Worm (Caenorhabditis elegans): ENCODE measurements around the gene nstp-7.

nstp-7 gene

DNA sequence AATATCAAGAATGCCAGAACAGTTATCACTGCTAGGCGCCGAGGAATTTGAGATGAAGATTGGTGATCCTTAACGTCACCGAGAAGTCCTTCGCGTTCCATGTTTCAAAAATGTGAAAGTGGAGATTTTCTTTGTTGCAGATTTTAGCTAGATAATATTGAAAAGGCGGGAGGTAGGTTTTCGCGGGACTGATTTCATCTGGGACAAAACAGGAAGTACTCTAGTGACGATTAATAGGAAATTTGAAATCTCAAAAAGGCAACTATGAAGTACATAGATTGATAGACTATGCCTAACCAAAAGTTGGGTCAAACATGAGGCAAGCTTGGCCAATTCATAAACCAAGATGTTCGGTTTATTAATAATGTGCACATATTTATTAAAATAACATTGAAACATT, 28.6 kb upstream of the nstp-7 start, which contains the start of gene C14C6.8:
TSS of gene C14C6.8 (minus strand) at position 101 of the 400 bp plus-strand sequence.
- no peak for TF ChIP-seq gmeb-1 (tag; optimal IDR thresholded peaks at IDR 0.05)

DNA sequence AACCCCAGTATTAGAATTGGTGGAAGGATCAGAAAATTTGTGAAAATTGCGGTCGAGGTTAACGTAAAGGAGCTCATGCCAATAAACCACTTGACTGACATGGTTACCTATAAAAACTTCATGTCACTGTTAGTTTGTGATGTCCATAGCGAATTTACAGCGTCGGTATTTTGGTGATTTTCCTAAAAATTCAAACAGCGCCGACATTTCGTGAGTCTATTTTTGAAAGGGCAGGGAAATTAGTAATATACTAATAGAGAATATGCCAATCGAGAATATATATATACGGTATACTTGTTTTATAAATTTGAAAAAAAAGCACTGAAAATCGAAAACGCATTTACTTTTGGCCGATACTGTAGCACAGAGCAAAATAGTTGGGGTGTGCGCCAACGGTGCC, 25.7 kb upstream of the nstp-7 start, which contains the start of gene srx-8:
TSS of gene srx-8 (minus strand) at position 101 of the 400 bp plus-strand sequence.
- TF ChIP-seq zag-1 (tag; optimal IDR thresholded peaks at IDR 0.05) (no peak), gmeb-1 (tag; optimal IDR thresholded peaks at IDR 0.05) (no peak), F13H6.1 (tag; optimal IDR thresholded peaks at IDR 0.05) (no peak), C34F6.9 (tag; optimal IDR thresholded peaks at IDR 0.05) (no peak), nhr-23 (tag; optimal IDR thresholded peaks at IDR 0.05) (no peak), crh-2 (tag; optimal IDR thresholded peaks at IDR 0.05) (no peak), sma-3 (GFP tag; optimal IDR thresholded peaks at IDR 0.05) (no peak), blmp-1 (tag; optimal IDR thresholded peaks at IDR 0.05; ENCODE audit: insufficient read depth) (no peak), mbf-1 (tag; optimal IDR thresholded peaks at IDR 0.05) (no peak)

ce11 chrV:559940-560339, 21.8 kb upstream of the nstp-7 start, which contains the start of gene srx-7:
TSS of gene srx-7 (plus strand) at chrV:560195.
- TF ChIP-seq lin-13 (GFP tag; optimal IDR thresholded peaks at IDR 0.05), result no peak
- TF ChIP-seq nhr-10 (tag; optimal IDR thresholded peaks at IDR 0.05), result no peak
- no peak for TF ChIP-seq skn-1 (tag; optimal IDR thresholded peaks at IDR 0.05)
- TF ChIP-seq elt-3 (tag; optimal IDR thresholded peaks at IDR 0.05), result no peak
- TF ChIP-seq nhr-25 (tag; optimal IDR thresholded peaks at IDR 0.05), result no peak
- TF ChIP-seq ama-1 (optimal IDR thresholded peaks at IDR 0.05), result no peak
- no peak for TF ChIP-seq nhr-6 (tag; optimal IDR thresholded peaks at IDR 0.05)
- TF ChIP-seq F13H6.1 (tag; optimal IDR thresholded peaks at IDR 0.05), result no peak

ce11 chrV:562834-563233, 18.9 kb upstream of the nstp-7 start, which contains the start of gene C14C6.2:
TSS of gene C14C6.2 (plus strand) at chrV:563134.
- TF ChIP-seq ztf-11 (tag; optimal IDR thresholded peaks at IDR 0.05) (no peak), fos-1 (tag; optimal IDR thresholded peaks at IDR 0.05) (no peak), ztf-4 (tag; optimal IDR thresholded peaks at IDR 0.05) (no peak), nhr-77 (tag; optimal IDR thresholded peaks at IDR 0.05) (no peak), mdl-1 (tag; optimal IDR thresholded peaks at IDR 0.05) (no peak), lin-39 (tag; optimal IDR thresholded peaks at IDR 0.05) (no peak), nhr-21 (tag; optimal IDR thresholded peaks at IDR 0.05) (no peak), ama-1 (optimal IDR thresholded peaks at IDR 0.05) (no peak), mab-5 (tag; optimal IDR thresholded peaks at IDR 0.05) (no peak), unc-39 (tag; optimal IDR thresholded peaks at IDR 0.05) (no peak)

- no peak for TF ChIP-seq skn-1 (tag; optimal IDR thresholded peaks at IDR 0.05)
- no peak for TF ChIP-seq ztf-1 (GFP tag; conservative IDR thresholded peaks at IDR 0.05)
- no peak for TF ChIP-seq F13H6.1 (tag; optimal IDR thresholded peaks at IDR 0.05)
- no peak for TF ChIP-seq nhr-21 (tag; optimal IDR thresholded peaks at IDR 0.05)
- no peak for TF ChIP-seq unc-62 (GFP tag; optimal IDR thresholded peaks at IDR 0.05)
- TF ChIP-seq C34F6.9 (tag; optimal IDR thresholded peaks at IDR 0.05), result no peak
These were observed 15.7 kb upstream of the nstp-7 start, which contains the start of gene sri-73 for ce11 chrV:565984-566383. TSS of gene sri-73 (minus strand) at chrV:566084.

DNA sequence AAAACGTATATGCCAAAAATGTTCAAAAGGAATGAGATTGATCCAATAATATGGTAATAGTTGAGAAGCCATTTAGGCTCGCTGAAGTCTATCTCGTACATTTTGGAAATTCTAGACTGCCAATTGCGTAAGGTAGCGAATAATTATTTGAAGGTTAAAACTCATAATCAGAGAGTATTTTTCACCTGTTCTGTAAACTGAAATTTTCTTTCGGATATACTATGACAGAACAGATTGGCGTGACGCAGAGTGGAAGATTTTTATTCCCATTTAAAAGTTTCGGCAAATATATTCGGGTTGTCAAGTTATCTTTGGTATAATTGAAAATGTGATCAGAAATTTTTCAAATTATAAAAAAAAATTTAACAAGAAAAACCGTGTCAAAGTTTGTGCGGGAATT, 13.6 kb upstream of the nstp-7 start, which contains the start of gene sri-72:
TSS of gene sri-72 (minus strand) at position 101 of the 400 bp plus-strand sequence.
- no peak for TF ChIP-seq elt-1 (tag; optimal IDR thresholded peaks at IDR 0.05)
- TF ChIP-seq gmeb-1 (tag; optimal IDR thresholded peaks at IDR 0.05), result no peak
- no peak for TF ChIP-seq lin-39 (tag; optimal IDR thresholded peaks at IDR 0.05)
- TF ChIP-seq nhr-10 (tag; optimal IDR thresholded peaks at IDR 0.05), result no peak
- TF ChIP-seq F13H6.1 (tag; optimal IDR thresholded peaks at IDR 0.05), result no peak
- TF ChIP-seq aly-2 (tag; optimal IDR thresholded peaks at IDR 0.05), result no peak
- TF ChIP-seq mbf-1 (tag; optimal IDR thresholded peaks at IDR 0.05), result no peak
- TF ChIP-seq elt-3 (tag; optimal IDR thresholded peaks at IDR 0.05), result no peak
- no peak for TF ChIP-seq snpc-4 (tag; optimal IDR thresholded peaks at IDR 0.05)

DNA sequence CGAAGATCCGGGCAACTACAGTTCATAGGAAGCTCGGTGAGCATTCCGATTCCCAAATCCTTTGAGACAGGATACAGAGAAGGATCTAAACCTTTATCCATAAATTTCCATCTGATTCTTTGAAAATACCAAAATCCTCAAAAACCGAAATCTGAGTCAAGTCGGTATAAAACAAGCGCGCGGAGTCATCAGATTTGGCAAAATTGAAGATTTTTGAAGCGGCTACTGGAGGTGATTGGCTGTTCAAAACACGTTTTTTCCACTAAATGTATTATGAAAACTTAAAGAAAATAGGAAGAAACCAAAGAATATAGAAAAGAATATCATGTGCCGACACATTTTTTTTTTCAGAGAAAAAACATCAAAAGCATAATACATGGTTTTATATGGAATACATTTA, 7.1 kb upstream of the nstp-7 start, which contains the start of gene C14C6.13:
TSS of gene C14C6.13 (minus strand) at position 101 of the 400 bp plus-strand sequence.
- TF ChIP-seq F13H6.1 (tag; optimal IDR thresholded peaks at IDR 0.05), result no peak
- no peak for TF ChIP-seq C34F6.9 (tag; optimal IDR thresholded peaks at IDR 0.05)
- TF ChIP-seq Y55F3AM.14 (GFP tag; optimal IDR thresholded peaks at IDR 0.05), result no peak
- no peak for TF ChIP-seq fos-1 (tag; optimal IDR thresholded peaks at IDR 0.05)
- TF ChIP-seq crh-2 (tag; optimal IDR thresholded peaks at IDR 0.05), result no peak
- no peak for TF ChIP-seq nhr-129 (tag; optimal IDR thresholded peaks at IDR 0.05)
- TF ChIP-seq mab-5 (tag; optimal IDR thresholded peaks at IDR 0.05), result no peak
- no peak for TF ChIP-seq lin-11 (tag; optimal IDR thresholded peaks at IDR 0.05)
- TF ChIP-seq nhr-25 (tag; optimal IDR thresholded peaks at IDR 0.05), result no peak
- no peak for TF ChIP-seq lin-39 (tag; optimal IDR thresholded peaks at IDR 0.05)
- no peak for TF ChIP-seq sma-3 (GFP tag; optimal IDR thresholded peaks at IDR 0.05)

Data from whole organism, L2 larva.